Fruit fly (Drosophila melanogaster) S2 (cell line): ENCODE data around the gene CG14245.

Experiments used
- CG8478 ChIP-seq: fragments of >200 bp; optimal IDR thresholded peaks from 2 replicates; lab custom pipeline; 2018
- CTCF ChIP-seq, 2 experiments: fragments of >200 bp; optimal IDR thresholded peaks; 2 replicates each; lab custom pipeline; 2018

DNA sequence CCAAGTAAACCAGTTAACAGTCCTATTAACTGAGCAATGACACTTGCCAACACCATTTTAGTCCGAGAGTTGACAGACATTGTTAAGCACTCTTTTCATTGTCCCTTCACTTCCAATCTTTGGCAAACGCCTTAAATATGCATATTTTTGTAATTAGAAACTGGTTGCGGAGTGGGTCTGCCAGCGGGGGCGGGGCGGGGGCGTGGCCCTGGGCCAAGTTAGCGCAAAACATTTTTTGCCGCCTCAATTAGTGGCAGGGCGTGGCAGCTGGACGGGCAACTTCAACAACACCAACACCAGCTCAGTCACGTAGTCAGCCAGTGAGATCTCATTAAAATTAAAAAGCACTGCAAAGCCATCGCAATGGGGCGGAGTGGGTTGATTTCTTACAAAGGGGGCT, 33.2 kb downstream of the CG14245 start:
- no peak for TF ChIP-seq CTCF (optimal IDR thresholded peaks at IDR 0.05; lab: Kevin White, UChicago)
- no peak for TF ChIP-seq CG8478 (lab: Kevin White, UChicago)
